Worm (Caenorhabditis elegans) whole organism, L2 larva: ENCODE results near the gene srz-18.

Experiments
- R02D3.7 ChIP-seq: fragments of 150-350 bp; optimal IDR thresholded peaks from 2 replicates; lab custom pipeline; 2014; ENCODE audit warnings: missing biosample characterization, missing genetic modification characterization
- ama-1 ChIP-seq: fragments of 150-350 bp; optimal IDR thresholded peaks from 2 replicates; lab custom pipeline; 2018; ENCODE audit warnings: inconsistent platforms
- blmp-1 ChIP-seq: sonication (generic microtip); optimal IDR thresholded peaks from 2 replicates; lab custom pipeline; 2017; ENCODE audit warnings: missing genetic modification characterization, mild to moderate bottlenecking, missing compliant biosample characterization, antibody characterized with exemption, moderate library complexity; ENCODE audit not compliant: insufficient read depth
- fos-1 ChIP-seq: fragments of 150-350 bp; optimal IDR thresholded peaks from 2 replicates; lab custom pipeline; 2014; ENCODE audit warnings: missing biosample characterization, missing genetic modification characterization
- nhr-11 ChIP-seq: fragments of 150-350 bp; optimal IDR thresholded peaks from 2 replicates; lab custom pipeline; 2014; ENCODE audit warnings: missing biosample characterization, missing genetic modification characterization
- nhr-6 ChIP-seq: fragments of 150-350 bp; optimal IDR thresholded peaks from 2 replicates; lab custom pipeline; 2014; ENCODE audit warnings: missing biosample characterization, missing genetic modification characterization
- nhr-77 ChIP-seq: fragments of 150-350 bp; optimal IDR thresholded peaks from 2 replicates; lab custom pipeline; 2014; ENCODE audit warnings: missing biosample characterization, missing genetic modification characterization
- skn-1 ChIP-seq: sonication (generic microtip); optimal IDR thresholded peaks from 2 replicates; lab custom pipeline; 2017; ENCODE audit warnings: missing biosample characterization, missing genetic modification characterization
- unc-62 ChIP-seq: fragments of 150-350 bp; optimal IDR thresholded peaks from 2 replicates; lab custom pipeline; 2014; ENCODE audit warnings: missing biosample characterization, missing genetic modification reagents, missing genetic modification characterization

DNA sequence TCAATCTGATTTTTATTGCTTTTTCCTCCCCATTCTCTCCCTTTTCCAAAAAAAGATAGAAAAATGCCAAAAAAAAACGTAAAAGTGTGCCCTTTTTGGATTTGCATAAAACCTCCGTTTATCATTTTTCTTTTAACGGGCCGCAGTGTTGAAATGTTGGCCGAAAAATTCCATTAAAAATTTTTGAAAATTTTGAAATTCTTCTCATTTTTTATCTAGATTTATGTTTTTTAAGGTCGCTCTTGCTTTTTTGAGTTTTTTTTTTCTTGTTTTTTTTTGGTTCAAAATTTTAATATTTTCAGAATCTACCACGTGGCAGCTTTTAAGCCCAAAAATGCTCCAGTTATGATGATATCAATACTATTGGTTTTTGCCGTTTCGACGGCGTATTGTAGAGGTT, 27.8 kb downstream of the srz-18 start, which contains the start of gene mnr-1:
- no peak for TF ChIP-seq unc-62 (GFP tag; lab: Kevin White, UChicago)
- TF ChIP-seq nhr-11 (tag; lab: Kevin White, UChicago) = no peak
- TF ChIP-seq skn-1 (tag; lab: Kevin White, UChicago) = no peak
- TF ChIP-seq nhr-77 (tag; lab: Kevin White, UChicago) = no peak
- TF ChIP-seq ama-1 (lab: Kevin White, UChicago) = no peak
- TF ChIP-seq R02D3.7 (tag; lab: Kevin White, UChicago) = no peak
- TF ChIP-seq fos-1 (tag; lab: Kevin White, UChicago) = no peak
- no peak for TF ChIP-seq nhr-6
- TF ChIP-seq blmp-1 (tag; lab: Kevin White, UChicago) = no peak
